Fruit fly (Drosophila melanogaster): ENCODE measurements around the gene CG14556.

Gene CG14556

DNA sequence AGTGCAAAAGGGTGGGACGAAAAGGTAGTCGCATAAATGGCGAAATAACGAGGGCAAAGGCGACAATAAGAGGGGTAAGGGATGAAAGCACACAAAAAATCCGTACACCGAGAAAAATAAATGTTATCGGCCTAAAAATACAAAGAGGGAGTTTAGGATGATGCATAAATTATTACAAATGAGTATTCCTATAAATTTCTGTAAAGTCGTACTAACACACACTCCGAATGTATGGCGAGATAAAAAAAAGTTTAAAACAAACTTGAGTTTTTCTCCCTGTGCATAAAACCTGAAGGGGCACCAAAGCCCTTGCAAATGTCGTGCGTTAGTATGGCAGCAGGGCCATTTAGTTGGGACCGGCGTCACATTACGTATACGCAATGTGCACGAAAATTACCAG is 45.6 kb downstream of the CG14556 start (continued):
- TF ChIP-seq TFAM (GFP tag; optimal IDR thresholded peaks at IDR 0.05) = no peak
- TF ChIP-seq CG11093 (GFP tag; IDR thresholded peaks at IDR 0.05) = no peak
- TF ChIP-seq repo (GFP tag; optimal IDR thresholded peaks at IDR 0.05) = no peak
- no peak for TF ChIP-seq Doc2 (GFP tag; IDR thresholded peaks at IDR 0.05)
- TF ChIP-seq pzg (GFP tag; optimal IDR thresholded peaks at IDR 0.05) = no peak
- no peak for TF ChIP-seq hbn (GFP tag; IDR thresholded peaks at IDR 0.05; ENCODE audit: partially characterized antibody)
- TF ChIP-seq CG13424 (tag; optimal IDR thresholded peaks at IDR 0.05) = peak; percentile 40
- peak; percentile 63 for TF ChIP-seq CG31441 (GFP tag; IDR thresholded peaks at IDR 0.05)
- TF ChIP-seq tap (tag; optimal IDR thresholded peaks at IDR 0.05) = peak; percentile 50
- TF ChIP-seq bowl (GFP tag; IDR thresholded peaks at IDR 0.05) = no peak
- peak; percentile 33 for TF ChIP-seq NfI (GFP tag; optimal IDR thresholded peaks at IDR 0.05)
- TF ChIP-seq BEAF-32 (GFP tag; optimal IDR thresholded peaks at IDR 0.05) = no peak
- no peak for TF ChIP-seq crp (GFP tag; optimal IDR thresholded peaks at IDR 0.05)
- TF ChIP-seq CG13624 (GFP tag; optimal IDR thresholded peaks at IDR 0.05) = peak; percentile 68
- TF ChIP-seq CG13296 (GFP tag; optimal IDR thresholded peaks at IDR 0.05) = peak; percentile 63
- peak; percentile 39 for TF ChIP-seq CG12104 (GFP tag; optimal IDR thresholded peaks at IDR 0.05)
- TF ChIP-seq CG2120 (GFP tag; optimal IDR thresholded peaks at IDR 0.05) = peak; percentile 72
- TF ChIP-seq Meics (GFP tag; optimal IDR thresholded peaks at IDR 0.05) = peak; percentile 79
- TF ChIP-seq Camta (GFP tag; optimal IDR thresholded peaks at IDR 0.05) = peak; percentile 21
- TF ChIP-seq az2 (GFP tag; optimal IDR thresholded peaks at IDR 0.05) = no peak
- no peak for TF ChIP-seq Opbp (GFP tag; IDR thresholded peaks at IDR 0.05; ENCODE audit: partially characterized antibody)
- 0 out of 2 replicates have a peak, but pooled peaks have one; percentile 8 for TF ChIP-seq cas (GFP tag; IDR thresholded peaks at IDR 0.05)
- TF ChIP-seq croc (GFP tag; conservative IDR thresholded peaks at IDR 0.05) = peak; percentile 27; the same call in 1 of the 3 replicates
- no peak for TF ChIP-seq zen (tag; optimal IDR thresholded peaks at IDR 0.05)
- peak; percentile 52 for TF ChIP-seq CG4820 (GFP tag; optimal IDR thresholded peaks at IDR 0.05)
- peak; percentile 20 for TF ChIP-seq ewg (GFP tag; optimal IDR thresholded peaks at IDR 0.05)
- TF ChIP-seq CG14050 (GFP tag; IDR thresholded peaks at IDR 0.05) = peak; percentile 34; the same call in 1 of the 3 replicates
- no peak for TF ChIP-seq Dfd (GFP tag; optimal IDR thresholded peaks at IDR 0.05)
- peak; percentile 6 for TF ChIP-seq CG8944 (GFP tag; optimal IDR thresholded peaks at IDR 0.05)
- TF ChIP-seq inv (GFP tag; IDR thresholded peaks at IDR 0.05; ENCODE audit: partially characterized antibody) = no peak
- peak; percentile 50 for TF ChIP-seq CG9932 (GFP tag; IDR thresholded peaks at IDR 0.05)
- no peak for TF ChIP-seq sc (optimal IDR thresholded peaks at IDR 0.05)
- TF ChIP-seq sc (GFP tag; optimal IDR thresholded peaks at IDR 0.05) = no peak
- no peak for TF ChIP-seq Ssrp (tag; optimal IDR thresholded peaks at IDR 0.05)
- no peak for TF ChIP-seq CG8765 (GFP tag; IDR thresholded peaks at IDR 0.05)
- no peak for TF ChIP-seq CG16815 (GFP tag; optimal IDR thresholded peaks at IDR 0.05)
- TF ChIP-seq HLH3B (GFP tag; IDR thresholded peaks at IDR 0.05) = no peak; the same call in 1 of the 2 replicates
- peak; percentile 82 for TF ChIP-seq CG2678 (tag; optimal IDR thresholded peaks at IDR 0.05)
- TF ChIP-seq rib (GFP tag; IDR thresholded peaks at IDR 0.05) = 0 out of 2 replicates have a peak, but pooled peaks have one; percentile 27
- no peak for TF ChIP-seq gt (GFP tag; IDR thresholded peaks at IDR 0.05)
- peak; percentile 55; the same call in 1 of the 2 replicates for TF ChIP-seq Atf6 (GFP tag; IDR thresholded peaks at IDR 0.05)
- TF ChIP-seq Nf-YA (GFP tag; IDR thresholded peaks at IDR 0.05) = 0 out of 2 replicates have a peak, but pooled peaks have one; percentile 37
- TF ChIP-seq abd-A (tag; optimal IDR thresholded peaks at IDR 0.05) = peak; percentile 80
- TF ChIP-seq CG10654 (GFP tag; optimal IDR thresholded peaks at IDR 0.05) = peak; percentile 1
- TF ChIP-seq CG5180 (GFP tag; optimal IDR thresholded peaks at IDR 0.05) = peak; percentile 35
- peak; percentile 21 for TF ChIP-seq CG12219 (GFP tag; optimal IDR thresholded peaks at IDR 0.05)
- no peak for TF ChIP-seq mirr (GFP tag; optimal IDR thresholded peaks at IDR 0.05)
- TF ChIP-seq CG13123 (GFP tag; optimal IDR thresholded peaks at IDR 0.05) = no peak
- peak; percentile 39 for TF ChIP-seq slou (GFP tag; optimal IDR thresholded peaks at IDR 0.05)
- TF ChIP-seq eve (GFP tag; optimal IDR thresholded peaks at IDR 0.05) = peak in 1 of 2 experiments; percentile 38
- TF ChIP-seq CG9609 (GFP tag; optimal IDR thresholded peaks at IDR 0.05) = no peak

Data from whole organism, embryonic.